Worm (Caenorhabditis elegans) whole organism, late embryonic: ENCODE results near the gene clec-75.

Experiments
- ceh-45 ChIP-seq: fragments of 200-800 bp; sonication (Bioruptor generic); IDR thresholded peaks from 2 replicates; pipeline ENCODE4 v1.3.6; 2022; ENCODE audit warnings: missing genetic modification reagents, missing genetic modification characterization, missing compliant biosample characterization
- che-1 ChIP-seq: sonication (generic microtip); optimal IDR thresholded peaks from 2 replicates; lab custom pipeline; 2016; ENCODE audit warnings: mild to moderate bottlenecking, missing genetic modification characterization, missing compliant biosample characterization
- eyg-1 ChIP-seq: sonication (generic microtip); optimal IDR thresholded peaks from 2 replicates; lab custom pipeline; 2016; ENCODE audit warnings: missing genotype, missing genetic modification characterization, missing compliant biosample characterization
- fkh-10 ChIP-seq: fragments of 150-350 bp; optimal IDR thresholded peaks from 2 replicates; lab custom pipeline; 2014; ENCODE audit warnings: missing biosample characterization, missing genetic modification reagents, missing genetic modification characterization
- hlh-6 ChIP-seq: sonication (generic microtip); optimal IDR thresholded peaks from 2 replicates; lab custom pipeline; 2016; ENCODE audit warnings: missing genotype, missing genetic modification characterization, missing compliant biosample characterization
- lin-11 ChIP-seq: fragments of 200-800 bp; sonication (Bioruptor generic); optimal IDR thresholded peaks from 2 replicates; lab custom pipeline; 2018; ENCODE audit warnings: mild to moderate bottlenecking, missing genetic modification characterization, missing compliant biosample characterization
- nhr-11 ChIP-seq: fragments of 150-350 bp; optimal IDR thresholded peaks from 2 replicates; lab custom pipeline; 2014; ENCODE audit warnings: missing biosample characterization, missing genetic modification characterization
- pax-1 ChIP-seq: fragments of 150-350 bp; optimal IDR thresholded peaks from 2 replicates; lab custom pipeline; 2014; ENCODE audit warnings: missing biosample characterization, missing genetic modification characterization
- pha-4 ChIP-seq: fragments of 150-350 bp; optimal IDR thresholded peaks from 2 replicates; lab custom pipeline; 2018; ENCODE audit warnings: missing biosample characterization, missing genetic modification reagents, missing genetic modification characterization
- rnt-1 ChIP-seq: sonication (generic microtip); optimal IDR thresholded peaks from 2 replicates; lab custom pipeline; 2016; ENCODE audit warnings: missing genetic modification characterization, missing compliant biosample characterization
- tbx-2 ChIP-seq: sonication (generic microtip); optimal IDR thresholded peaks from 2 replicates; lab custom pipeline; 2016; ENCODE audit warnings: missing genetic modification characterization, missing compliant biosample characterization
- ztf-16 ChIP-seq: sonication (generic microtip); optimal IDR thresholded peaks from 2 replicates; lab custom pipeline; 2017; ENCODE audit warnings: missing genetic modification characterization, missing compliant biosample characterization

DNA sequence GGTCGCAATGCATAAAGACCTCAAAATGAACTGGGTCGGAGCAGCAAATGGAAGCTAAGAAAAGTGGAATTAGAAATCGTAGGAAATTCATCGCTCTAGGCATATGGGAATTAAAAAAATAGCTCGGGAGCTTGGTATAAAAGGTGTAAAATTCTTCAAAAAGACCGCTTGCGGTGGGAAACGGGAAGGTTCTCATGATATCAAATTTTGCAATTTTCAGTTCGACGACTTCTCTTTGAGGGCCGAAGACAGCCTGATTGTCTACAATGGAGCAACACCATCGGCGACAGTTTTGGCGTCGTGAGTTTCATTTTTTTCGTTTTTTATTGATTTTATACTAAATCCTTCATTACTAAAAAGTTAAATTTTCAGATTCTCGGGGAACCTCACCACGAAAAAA, 38.0 kb downstream of the clec-75 start, which contains the start of gene F47C12.8:
- no peak for TF ChIP-seq rnt-1 (tag; lab: Kevin White, UChicago)
- TF ChIP-seq eyg-1, result no peak
- TF ChIP-seq ztf-16 (tag; lab: Kevin White, UChicago), result no peak
- TF ChIP-seq hlh-6 (tag; lab: Kevin White, UChicago), result no peak
- TF ChIP-seq tbx-2 (tag; lab: Kevin White, UChicago), result no peak
- no peak for TF ChIP-seq nhr-11
- no peak for TF ChIP-seq ceh-45
- TF ChIP-seq che-1 (tag; lab: Kevin White, UChicago), result no peak
- TF ChIP-seq fkh-10 (GFP tag; lab: Kevin White, UChicago), result no peak
- TF ChIP-seq pax-1 (tag; lab: Kevin White, UChicago), result no peak
- no peak for TF ChIP-seq lin-11
- TF ChIP-seq pha-4, result no peak
